Worm (Caenorhabditis elegans) whole organism, late embryonic: ENCODE results near the gene T28A11.25.

Experiments
- K09A11.1 ChIP-seq: sonication (generic microtip); optimal IDR thresholded peaks from 2 replicates; lab custom pipeline; 2017; ENCODE audit warnings: antibody characterized with exemption, mild to moderate bottlenecking, missing genetic modification characterization, missing compliant biosample characterization; ENCODE audit not compliant: insufficient read depth
- dmd-4 ChIP-seq: sonication (generic microtip); optimal IDR thresholded peaks from 2 replicates; lab custom pipeline; 2016; ENCODE audit warnings: borderline replicate concordance, missing genetic modification characterization, missing compliant biosample characterization
- dve-1 ChIP-seq: sonication (generic microtip); optimal IDR thresholded peaks from 2 replicates; lab custom pipeline; 2017; ENCODE audit warnings: antibody characterized with exemption, mild to moderate bottlenecking, missing genetic modification characterization, missing compliant biosample characterization
- fkh-10 ChIP-seq: fragments of 150-350 bp; optimal IDR thresholded peaks from 2 replicates; lab custom pipeline; 2014; ENCODE audit warnings: missing biosample characterization, missing genetic modification reagents, missing genetic modification characterization
- gmeb-2 ChIP-seq: sonication (generic microtip); optimal IDR thresholded peaks from 2 replicates; lab custom pipeline; 2016; ENCODE audit warnings: missing genetic modification characterization, inconsistent platforms, missing compliant biosample characterization
- lim-6 ChIP-seq: sonication (generic microtip); optimal IDR thresholded peaks from 2 replicates; lab custom pipeline; 2016; ENCODE audit warnings: missing genetic modification characterization, missing compliant biosample characterization
- mec-3 ChIP-seq: sonication (generic microtip); optimal IDR thresholded peaks from 2 replicates; lab custom pipeline; 2016; ENCODE audit warnings: borderline replicate concordance, missing genetic modification characterization, missing compliant biosample characterization
- nhr-11 ChIP-seq: fragments of 150-350 bp; optimal IDR thresholded peaks from 2 replicates; lab custom pipeline; 2014; ENCODE audit warnings: missing biosample characterization, missing genetic modification characterization
- pag-3 ChIP-seq: sonication (generic microtip); optimal IDR thresholded peaks from 2 replicates; lab custom pipeline; 2016; ENCODE audit warnings: missing compliant biosample characterization, missing genetic modification characterization, borderline replicate concordance
- pqm-1 ChIP-seq: sonication (generic microtip); optimal IDR thresholded peaks from 2 replicates; lab custom pipeline; 2016; ENCODE audit warnings: missing genetic modification characterization, missing compliant biosample characterization
- pros-1 ChIP-seq: fragments of 150-350 bp; optimal IDR thresholded peaks from 2 replicates; lab custom pipeline; 2014; ENCODE audit warnings: missing biosample characterization, missing genetic modification reagents, missing genetic modification characterization
- rnt-1 ChIP-seq: sonication (generic microtip); optimal IDR thresholded peaks from 2 replicates; lab custom pipeline; 2016; ENCODE audit warnings: missing genetic modification characterization, missing compliant biosample characterization
- ttx-3 ChIP-seq: sonication (generic microtip); optimal IDR thresholded peaks from 2 replicates; lab custom pipeline; 2016; ENCODE audit warnings: missing genetic modification reagents, missing genetic modification characterization, missing compliant biosample characterization
- unc-42 ChIP-seq: sonication (generic microtip); optimal IDR thresholded peaks from 2 replicates; lab custom pipeline; 2016; ENCODE audit warnings: missing genotype, missing genetic modification characterization, missing compliant biosample characterization

DNA sequence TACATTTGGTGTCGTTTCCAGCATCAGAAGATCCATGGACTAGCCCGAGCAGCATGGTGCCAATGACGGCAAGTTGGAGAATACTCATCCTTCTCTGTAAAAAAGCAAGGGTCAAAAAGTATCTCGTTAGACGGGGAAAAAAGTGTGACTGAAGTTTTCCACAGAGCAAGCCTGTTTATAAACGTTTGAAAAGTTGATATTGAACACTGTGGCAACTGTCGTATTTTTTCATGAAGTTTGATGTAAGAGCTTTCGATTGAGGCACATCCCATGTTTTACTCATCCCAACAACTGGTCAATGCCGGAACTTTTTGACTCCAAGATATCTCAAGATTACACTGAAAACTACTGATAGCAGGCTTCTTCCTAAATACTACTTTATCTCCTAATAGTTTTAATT lies 37.4 kb downstream of the T28A11.25 start, which contains the start of gene F35F10.13:
- TF ChIP-seq nhr-11 (tag; lab: Kevin White, UChicago) (no peak), fkh-10 (no peak), pqm-1 (tag; lab: Kevin White, UChicago) (no peak), ttx-3 (tag; lab: Kevin White, UChicago) (no peak), pag-3 (tag; lab: Kevin White, UChicago) (no peak), rnt-1 (tag; lab: Kevin White, UChicago) (no peak), mec-3 (tag; lab: Kevin White, UChicago) (no peak), dve-1 (tag; lab: Kevin White, UChicago) (no peak), K09A11.1 (tag; lab: Kevin White, UChicago) (no peak), gmeb-2 (no peak), dmd-4 (no peak), lim-6 (tag; lab: Kevin White, UChicago) (no peak), pros-1 (tag; lab: Kevin White, UChicago) (no peak), unc-42 (tag; lab: Kevin White, UChicago) (no peak)
